Worm (Caenorhabditis elegans) whole organism, early embryonic: ENCODE data around the gene srx-96.

Experiments
- aly-1 ChIP-seq: sonication (generic microtip); optimal IDR thresholded peaks from 2 replicates; lab custom pipeline; 2016; ENCODE audit warnings: missing genetic modification characterization, missing compliant biosample characterization
- ama-1 ChIP-seq: fragments of 150-350 bp; optimal IDR thresholded peaks from 2 replicates; lab custom pipeline; 2014

DNA sequence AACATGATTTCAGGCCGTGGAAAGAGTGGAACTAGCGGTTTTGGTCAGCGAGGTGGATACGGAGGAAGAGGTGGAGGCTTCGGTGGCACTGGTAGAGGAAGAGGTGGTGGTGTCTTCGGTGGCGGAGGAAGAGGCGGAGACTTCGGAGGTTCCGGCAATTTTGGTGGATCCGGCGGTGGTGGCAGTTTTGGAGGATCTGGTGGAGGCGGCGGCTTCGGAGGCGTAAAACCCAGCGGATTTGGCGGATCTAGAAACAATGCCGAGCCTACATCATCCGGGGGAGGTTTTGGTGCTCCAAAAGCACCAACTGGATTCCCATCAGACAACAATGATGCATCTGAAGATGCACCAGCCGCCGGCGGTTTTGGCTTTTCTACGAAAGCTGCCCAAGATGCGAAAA lies 42.8 kb upstream of the srx-96 start:
- TF ChIP-seq ama-1 (lab: Kevin White, UChicago) (no peak), aly-1 (tag; lab: Kevin White, UChicago) (no peak)
